Worm (Caenorhabditis elegans): ENCODE measurements around the gene thoc-5.

thoc-5 gene

DNA sequence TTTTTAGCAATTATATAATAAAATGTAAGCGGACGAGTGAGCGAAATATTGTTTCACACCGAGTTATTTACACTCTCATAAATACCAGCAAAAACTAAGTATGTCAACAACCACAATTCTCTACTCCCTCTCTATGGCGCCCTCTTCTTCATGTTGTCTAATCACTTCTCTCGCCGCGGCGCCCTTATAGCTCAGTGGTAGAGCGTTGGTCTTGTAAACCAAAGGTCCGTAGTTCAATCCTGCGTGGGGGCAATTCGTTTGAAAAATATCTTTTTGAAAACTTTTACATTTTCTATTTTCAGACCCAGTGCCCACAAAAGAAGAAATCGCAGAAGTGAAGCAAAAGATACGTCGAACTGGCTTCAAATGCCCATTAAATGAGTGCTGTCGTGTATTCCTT, 43.5 kb downstream of the thoc-5 start (continued):
- no peak for TF ChIP-seq nhr-11 (tag; optimal IDR thresholded peaks at IDR 0.05)
- no peak for TF ChIP-seq nhr-237 (tag; optimal IDR thresholded peaks at IDR 0.05)
- TF ChIP-seq sptf-1 (tag; optimal IDR thresholded peaks at IDR 0.05): no peak
- TF ChIP-seq unc-30 (tag; optimal IDR thresholded peaks at IDR 0.05): no peak
- TF ChIP-seq xbp-1 (tag; optimal IDR thresholded peaks at IDR 0.05): peak; percentile 56
- peak; percentile 31 for TF ChIP-seq skn-1 (tag; optimal IDR thresholded peaks at IDR 0.05)
- no peak for TF ChIP-seq vab-15 (tag; optimal IDR thresholded peaks at IDR 0.05)
- TF ChIP-seq unc-98 (GFP tag; IDR thresholded peaks at IDR 0.05): no peak
- TF ChIP-seq lin-35 (GFP tag; optimal IDR thresholded peaks at IDR 0.05): peak; percentile 67 to 71
- TF ChIP-seq nhr-28 (tag; optimal IDR thresholded peaks at IDR 0.05): no peak
- no peak for TF ChIP-seq hlh-4 (tag; optimal IDR thresholded peaks at IDR 0.05)
- no peak for TF ChIP-seq sup-37 (GFP tag; optimal IDR thresholded peaks at IDR 0.05)
- TF ChIP-seq aly-2 (tag; optimal IDR thresholded peaks at IDR 0.05): peak; percentile 31
- TF ChIP-seq swsn-7 (tag; optimal IDR thresholded peaks at IDR 0.05): peak; percentile 66
- TF ChIP-seq elt-2 (tag; optimal IDR thresholded peaks at IDR 0.05): peak; percentile 6
- no peak for TF ChIP-seq elt-3 (tag; optimal IDR thresholded peaks at IDR 0.05)
- no peak for TF ChIP-seq jun-1 (tag; optimal IDR thresholded peaks at IDR 0.05)
- peak; percentile 22 for TF ChIP-seq F16B12.6 (tag; optimal IDR thresholded peaks at IDR 0.05)
- TF ChIP-seq ceh-8 (GFP tag; optimal IDR thresholded peaks at IDR 0.05): no peak
- no peak for TF ChIP-seq nhr-12 (tag; optimal IDR thresholded peaks at IDR 0.05)
- peak; percentile 39 for TF ChIP-seq unc-86 (tag; optimal IDR thresholded peaks at IDR 0.05)
- no peak for TF ChIP-seq pag-3 (tag; optimal IDR thresholded peaks at IDR 0.05; ENCODE audit: borderline replicate concordance, insufficient read depth)
- TF ChIP-seq zip-4 (GFP tag; optimal IDR thresholded peaks at IDR 0.05): peak; percentile 21
- peak; percentile 69 for TF ChIP-seq nhr-47 (tag; optimal IDR thresholded peaks at IDR 0.05)
- peak; percentile 15 for TF ChIP-seq ama-1 (optimal IDR thresholded peaks at IDR 0.05)
- no peak for TF ChIP-seq ceh-90 (tag; optimal IDR thresholded peaks at IDR 0.05)
- no peak for TF ChIP-seq C04F5.9 (tag; optimal IDR thresholded peaks at IDR 0.05)
- peak; percentile 57 for TF ChIP-seq C16A3.4 (tag; optimal IDR thresholded peaks at IDR 0.05)
- peak; percentile 75 for TF ChIP-seq snu-23 (GFP tag; optimal IDR thresholded peaks at IDR 0.05)
- no peak for TF ChIP-seq ceh-63 (GFP tag; optimal IDR thresholded peaks at IDR 0.05)
- TF ChIP-seq pqm-1 (tag; optimal IDR thresholded peaks at IDR 0.05): no peak
- TF ChIP-seq nhr-85 (tag): no peak
- TF ChIP-seq ceh-88 (GFP tag; IDR thresholded peaks at IDR 0.05): no peak
- TF ChIP-seq nhr-84 (tag; optimal IDR thresholded peaks at IDR 0.05): no peak
- no peak for TF ChIP-seq nhr-76 (tag; optimal IDR thresholded peaks at IDR 0.05)
- TF ChIP-seq pax-3 (tag; optimal IDR thresholded peaks at IDR 0.05): peak; percentile 8
- TF ChIP-seq nhr-71 (tag; optimal IDR thresholded peaks at IDR 0.05): no peak
- TF ChIP-seq irx-1 (tag; optimal IDR thresholded peaks at IDR 0.05): peak; percentile 33
- peak; percentile 19 for TF ChIP-seq egl-13 (tag; optimal IDR thresholded peaks at IDR 0.05)
- TF ChIP-seq mdl-1 (tag; optimal IDR thresholded peaks at IDR 0.05): peak in 1 of 2 experiments; percentile 45
- TF ChIP-seq unc-62 (GFP tag; optimal IDR thresholded peaks at IDR 0.05): no peak
- peak; percentile 61 for TF ChIP-seq lir-3 (tag; optimal IDR thresholded peaks at IDR 0.05; ENCODE audit: poor library complexity)
- no peak for TF ChIP-seq zag-1 (tag; optimal IDR thresholded peaks at IDR 0.05)
- TF ChIP-seq efl-3 (GFP tag; optimal IDR thresholded peaks at IDR 0.05): no peak
- TF ChIP-seq mep-1 (tag; optimal IDR thresholded peaks at IDR 0.05): peak; percentile 58
- TF ChIP-seq efl-1 (optimal IDR thresholded peaks at IDR 0.05): peak; percentile 31 to 67
- peak; percentile 61 to 96 for TF ChIP-seq efl-1 (GFP tag; optimal IDR thresholded peaks at IDR 0.05 in 1 of 2)
- TF ChIP-seq alr-1 (tag; optimal IDR thresholded peaks at IDR 0.05; ENCODE audit: borderline replicate concordance): no peak
- TF ChIP-seq snpc-4 (tag; optimal IDR thresholded peaks at IDR 0.05): no peak
- TF ChIP-seq egl-27 (tag; optimal IDR thresholded peaks at IDR 0.05): peak in 1 of 2 experiments; percentile 2
- no peak for TF ChIP-seq fkh-10 (GFP tag; optimal IDR thresholded peaks at IDR 0.05)
- TF ChIP-seq mab-9 (GFP tag; IDR thresholded peaks at IDR 0.05): 0 out of 2 replicates have a peak, but pooled peaks have one; percentile 44
- TF ChIP-seq lin-13 (GFP tag; optimal IDR thresholded peaks at IDR 0.05): peak; percentile 6
- TF ChIP-seq lsy-2 (tag; optimal IDR thresholded peaks at IDR 0.05): peak; percentile 35 to 69

Data from whole organism, L1 larva.